Worm (Caenorhabditis elegans) whole organism, mixed stage, embryonic: ENCODE results near the gene mpz-5.

Experiments
- M03D4.4 ChIP-seq: sonication (generic microtip); optimal IDR thresholded peaks from 2 replicates; lab custom pipeline; 2017; ENCODE audit warnings: mild to moderate bottlenecking, missing genetic modification characterization, missing compliant biosample characterization
- bed-3 ChIP-seq: fragments of 200-800 bp; sonication (Bioruptor generic); optimal IDR thresholded peaks from 3 replicates; lab custom pipeline; 2018; ENCODE audit warnings: mild to moderate bottlenecking, missing genetic modification characterization, moderate library complexity, missing compliant biosample characterization
- blmp-1 ChIP-seq: fragments of 150-350 bp; optimal IDR thresholded peaks from 2 replicates; lab custom pipeline; 2014; ENCODE audit warnings: missing biosample characterization, missing genetic modification characterization
- ceh-39 ChIP-seq: fragments of 150-350 bp; optimal IDR thresholded peaks from 2 replicates; lab custom pipeline; 2014; ENCODE audit warnings: missing biosample characterization, missing genetic modification characterization
- ceh-43 ChIP-seq: fragments of 200-800 bp; sonication (Bioruptor generic); optimal IDR thresholded peaks from 2 replicates; lab custom pipeline; 2018; ENCODE audit warnings: mild to moderate bottlenecking, missing genetic modification characterization, moderate library complexity, missing compliant biosample characterization
- ceh-83 ChIP-seq: fragments of 200-800 bp; sonication (Bioruptor generic); optimal IDR thresholded peaks from 2 replicates; lab custom pipeline; 2018; ENCODE audit warnings: mild to moderate bottlenecking, missing genetic modification characterization, missing compliant biosample characterization
- ces-1 ChIP-seq: fragments of 150-350 bp; optimal IDR thresholded peaks from 2 replicates; lab custom pipeline; 2014; ENCODE audit warnings: missing biosample characterization, missing genetic modification reagents, missing genetic modification characterization
- cnd-1 ChIP-seq: fragments of 200-800 bp; sonication (Bioruptor generic); optimal IDR thresholded peaks from 2 replicates; lab custom pipeline; 2018; ENCODE audit warnings: mild to moderate bottlenecking, missing genetic modification characterization, missing compliant biosample characterization
- drap-1 ChIP-seq: fragments of 200-800 bp; sonication (Bioruptor generic); optimal IDR thresholded peaks from 3 replicates; lab custom pipeline; 2018; ENCODE audit warnings: mild to moderate bottlenecking, missing genetic modification characterization, missing compliant biosample characterization
- elt-1 ChIP-seq: sonication (generic microtip); optimal IDR thresholded peaks from 2 replicates; lab custom pipeline; 2017; ENCODE audit warnings: missing genetic modification characterization, mild to moderate bottlenecking, missing compliant biosample characterization, antibody characterized with exemption, moderate library complexity, borderline replicate concordance; ENCODE audit not compliant: insufficient read depth
- flh-1 ChIP-seq: fragments of 200-800 bp; sonication (Bioruptor generic); optimal IDR thresholded peaks from 2 replicates; lab custom pipeline; 2018; ENCODE audit warnings: mild to moderate bottlenecking, missing genetic modification characterization, moderate library complexity, missing compliant biosample characterization
- ham-2 ChIP-seq: fragments of 200-800 bp; sonication (Bioruptor generic); optimal IDR thresholded peaks from 2 replicates; lab custom pipeline; 2018; ENCODE audit warnings: mild to moderate bottlenecking, missing genetic modification characterization, missing compliant biosample characterization
- hlh-1 ChIP-seq: fragments of 150-350 bp; optimal IDR thresholded peaks from 2 replicates; lab custom pipeline; 2014; ENCODE audit warnings: missing biosample characterization, missing genetic modification reagents, missing genetic modification characterization
- lin-13 ChIP-seq: fragments of 150-350 bp; optimal IDR thresholded peaks from 2 replicates; lab custom pipeline; 2014; ENCODE audit warnings: missing biosample characterization, missing genetic modification characterization
- lin-32 ChIP-seq: fragments of 200-800 bp; sonication (Bioruptor generic); optimal IDR thresholded peaks from 2 replicates; lab custom pipeline; 2018; ENCODE audit warnings: mild to moderate bottlenecking, missing genetic modification characterization, missing compliant biosample characterization
- lsy-2 ChIP-seq: fragments of 150-350 bp; optimal IDR thresholded peaks from 2 replicates; lab custom pipeline; 2014; ENCODE audit warnings: missing biosample characterization, missing genetic modification characterization
- mab-5 ChIP-seq: fragments of 150-350 bp; optimal IDR thresholded peaks from 2 replicates; lab custom pipeline; 2014; ENCODE audit warnings: missing biosample characterization, missing genetic modification characterization
- mep-1 ChIP-seq: fragments of 150-350 bp; optimal IDR thresholded peaks from 2 replicates; lab custom pipeline; 2017; ENCODE audit warnings: missing biosample characterization, missing genetic modification reagents, missing genetic modification characterization, inconsistent platforms
- nhr-12 ChIP-seq: fragments of 150-350 bp; optimal IDR thresholded peaks from 2 replicates; lab custom pipeline; 2014; ENCODE audit warnings: missing biosample characterization, missing genetic modification characterization
- nhr-2 ChIP-seq: fragments of 150-350 bp; optimal IDR thresholded peaks from 2 replicates; lab custom pipeline; 2014; ENCODE audit warnings: missing biosample characterization, missing genetic modification characterization
- nhr-237 ChIP-seq: fragments of 150-350 bp; optimal IDR thresholded peaks from 2 replicates; lab custom pipeline; 2014; ENCODE audit warnings: missing biosample characterization, missing genetic modification characterization
- nhr-28 ChIP-seq: fragments of 150-350 bp; optimal IDR thresholded peaks from 2 replicates; lab custom pipeline; 2014; ENCODE audit warnings: missing biosample characterization, missing genetic modification characterization
- nhr-76 ChIP-seq: sonication (generic microtip); optimal IDR thresholded peaks from 2 replicates; lab custom pipeline; 2017; ENCODE audit warnings: missing biosample characterization, missing genetic modification characterization
- pha-4 ChIP-seq: fragments of 150-350 bp; optimal IDR thresholded peaks from 2 replicates; lab custom pipeline; 2018; ENCODE audit warnings: missing biosample characterization, missing genetic modification reagents, missing genetic modification characterization
- sem-2 ChIP-seq: fragments of 200-800 bp; sonication (Bioruptor generic); optimal IDR thresholded peaks from 2 replicates; lab custom pipeline; 2018; ENCODE audit warnings: mild to moderate bottlenecking, missing genetic modification characterization, missing compliant biosample characterization
- snpc-4 ChIP-seq: fragments of 150-350 bp; optimal IDR thresholded peaks from 2 replicates; lab custom pipeline; 2014; ENCODE audit warnings: missing biosample characterization, missing genetic modification characterization
- sptf-1 ChIP-seq: sonication (generic microtip); optimal IDR thresholded peaks from 2 replicates; lab custom pipeline; 2017; ENCODE audit warnings: mild to moderate bottlenecking, missing genetic modification characterization, moderate library complexity, missing compliant biosample characterization
- tbx-8 ChIP-seq: fragments of 200-800 bp; sonication (Bioruptor generic); optimal IDR thresholded peaks from 2 replicates; lab custom pipeline; 2018; ENCODE audit warnings: mild to moderate bottlenecking, missing genetic modification characterization, moderate library complexity, missing compliant biosample characterization
- unc-120 ChIP-seq: sonication (generic microtip); optimal IDR thresholded peaks from 2 replicates; lab custom pipeline; 2017; ENCODE audit warnings: missing genetic modification characterization, missing compliant biosample characterization; ENCODE audit not compliant: poor library complexity, severe bottlenecking
- unc-39 ChIP-seq: fragments of 150-350 bp; optimal IDR thresholded peaks from 2 replicates; lab custom pipeline; 2014; ENCODE audit warnings: missing biosample characterization, missing genetic modification characterization
- unc-62 ChIP-seq: fragments of 150-350 bp; optimal IDR thresholded peaks from 2 replicates; lab custom pipeline; 2014; ENCODE audit warnings: missing biosample characterization, missing genetic modification reagents, missing genetic modification characterization
- zip-8 ChIP-seq: fragments of 150-350 bp; optimal IDR thresholded peaks from 2 replicates; lab custom pipeline; 2014; ENCODE audit warnings: missing biosample characterization, missing genetic modification characterization
- ztf-11 ChIP-seq: fragments of 150-350 bp; optimal IDR thresholded peaks from 2 replicates; lab custom pipeline; 2014; ENCODE audit warnings: missing biosample characterization, missing genetic modification characterization

Gene mpz-5

DNA sequence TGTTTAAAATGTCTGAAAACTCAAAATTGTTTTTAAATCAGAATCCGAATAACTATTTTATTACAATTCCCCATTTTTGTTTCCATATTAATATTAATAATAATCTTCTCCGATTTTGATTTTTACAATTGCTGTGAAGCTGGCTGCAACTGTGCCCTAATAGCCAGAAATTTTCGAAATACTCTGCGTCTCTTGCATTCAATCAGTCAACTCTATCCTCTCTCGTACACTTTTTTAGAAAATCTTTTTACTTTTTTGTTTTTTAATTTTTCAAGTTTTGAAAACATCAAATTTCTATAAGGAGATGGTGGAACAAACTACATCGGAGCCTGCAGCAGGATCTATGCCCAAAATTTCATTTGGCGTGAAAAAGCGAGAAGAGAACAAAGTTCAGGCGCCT, 15.8 kb downstream of the mpz-5 start, which contains the start of gene gkow-1:
gkow-1 (plus strand) TSS at position 301 of the 400 bp plus-strand sequence.
- TF ChIP-seq ces-1 (GFP tag; lab: Kevin White, UChicago) = peak; percentile 35
- no peak for TF ChIP-seq elt-1 (tag; lab: Kevin White, UChicago)
- no peak for TF ChIP-seq drap-1 (GFP tag; lab: Kevin White, UChicago)
- TF ChIP-seq pha-4 (tag; lab: Kevin White, UChicago) = no peak

DNA sequence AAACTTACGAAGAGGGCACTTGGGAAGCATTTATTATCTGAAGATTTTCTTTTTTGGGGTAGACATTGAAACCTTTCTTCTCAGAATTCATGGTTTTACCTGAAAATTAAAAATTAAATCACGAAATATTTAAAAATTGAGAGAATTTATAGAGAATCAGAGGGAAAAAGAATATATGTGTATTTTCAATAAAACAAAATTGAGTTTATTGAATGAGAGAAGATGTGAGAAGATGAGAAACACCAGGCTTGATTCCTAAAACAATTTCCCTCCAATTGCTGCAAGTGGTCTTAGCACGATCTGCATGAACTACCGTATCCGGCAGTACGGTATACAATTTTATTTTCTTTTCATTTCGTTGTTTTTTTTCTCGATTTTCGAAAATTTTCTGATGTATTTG, 16.6 kb downstream of the mpz-5 start, which contains the start of gene R11A8.1:
R11A8.1 (minus strand) TSS at position 101 of the 400 bp plus-strand sequence.
- TF ChIP-seq nhr-237 (no peak), ces-1 (GFP tag; lab: Kevin White, UChicago) (no peak)

DNA sequence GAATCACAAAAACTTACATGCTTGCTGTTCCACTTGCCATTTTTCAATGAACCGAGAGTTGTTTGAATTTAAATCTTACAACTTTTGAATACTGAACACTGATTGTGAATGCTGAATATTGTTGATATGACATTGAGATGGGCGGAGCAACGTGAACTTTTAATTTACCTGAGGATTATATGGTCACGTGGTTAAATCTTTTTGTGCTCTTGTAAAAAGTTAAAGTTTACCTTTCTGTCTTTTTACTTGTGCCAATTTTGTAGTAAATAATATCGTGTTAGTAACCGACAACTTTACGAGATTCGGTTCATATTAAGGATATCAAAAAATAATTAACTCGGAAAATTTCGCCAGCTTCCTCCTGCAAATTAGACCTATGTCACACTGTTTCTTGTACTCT, 21.4 kb downstream of the mpz-5 start, which contains the start of gene Y43C5B.2:
Y43C5B.2 (minus strand) TSS at position 101 of the 400 bp plus-strand sequence.
- TF ChIP-seq zip-8 (tag; lab: Kevin White, UChicago) (no peak), pha-4 (tag; lab: Kevin White, UChicago) (no peak)

ce11 chrIV:10349871-10350640, 23.6 kb downstream of the mpz-5 start, which contains the start of the genes unc-43 and Y43C5B.3:
TSS of gene unc-43 (minus strand) at chrIV:10350217.
TSS of gene Y43C5B.3 (plus strand) at chrIV:10350590.
- no peak for TF ChIP-seq sem-2
- TF ChIP-seq nhr-2 (tag; lab: Kevin White, UChicago) = no peak
- TF ChIP-seq mab-5 (tag; lab: Kevin White, UChicago) = no peak
- TF ChIP-seq ceh-43 = no peak
- TF ChIP-seq unc-120 (tag; lab: Kevin White, UChicago) = no peak
- TF ChIP-seq cnd-1 (tag; lab: Kevin White, UChicago) = no peak
- no peak for TF ChIP-seq ces-1 (GFP tag; lab: Kevin White, UChicago)
- TF ChIP-seq zip-8 (tag; lab: Kevin White, UChicago) = no peak
- no peak for TF ChIP-seq lsy-2 (tag; lab: Kevin White, UChicago)
- TF ChIP-seq bed-3 = no peak
- no peak for TF ChIP-seq ceh-83 (GFP tag; lab: Kevin White, UChicago)
- TF ChIP-seq lin-32 (GFP tag; lab: Kevin White, UChicago) = no peak
- no peak for TF ChIP-seq nhr-76
- no peak for TF ChIP-seq snpc-4 (tag; lab: Kevin White, UChicago)
- TF ChIP-seq mep-1 (tag; lab: Kevin White, UChicago) = no peak
- TF ChIP-seq unc-39 (tag; lab: Kevin White, UChicago) = no peak
- no peak for TF ChIP-seq elt-1 (tag; lab: Kevin White, UChicago)
- no peak for TF ChIP-seq drap-1 (GFP tag; lab: Kevin White, UChicago)

- TF ChIP-seq ces-1 (GFP tag; lab: Kevin White, UChicago) (peak; percentile 74), nhr-2 (tag; lab: Kevin White, UChicago) (no peak)
Measured at ce11 chrIV:10347528-10347927, 26.1 kb downstream of the mpz-5 start.

ce11 chrIV:10346948-10347347, 26.7 kb downstream of the mpz-5 start:
- TF ChIP-seq nhr-12 (tag; lab: Kevin White, UChicago) = no peak
- TF ChIP-seq, all 35 proteins: peak for 0

ce11 chrIV:10345990-10346389, 27.6 kb downstream of the mpz-5 start:
- TF ChIP-seq lsy-2 (tag; lab: Kevin White, UChicago) (peak; percentile 23), nhr-12 (tag; lab: Kevin White, UChicago) (no peak), sptf-1 (peak; percentile 4), snpc-4 (tag; lab: Kevin White, UChicago) (no peak), bed-3 (no peak), nhr-2 (tag; lab: Kevin White, UChicago) (no peak), ztf-11 (tag; lab: Kevin White, UChicago) (no peak), unc-62 (peak; percentile 66), ham-2 (no peak), pha-4 (tag; lab: Kevin White, UChicago) (peak; percentile 15), cnd-1 (tag; lab: Kevin White, UChicago) (no peak), flh-1 (no peak), mab-5 (tag; lab: Kevin White, UChicago) (no peak), tbx-8 (no peak), ceh-39 (no peak), lin-32 (GFP tag; lab: Kevin White, UChicago) (no peak), nhr-28 (tag; lab: Kevin White, UChicago) (no peak), ceh-83 (GFP tag; lab: Kevin White, UChicago) (no peak), nhr-76 (no peak), ceh-43 (no peak), mep-1 (tag; lab: Kevin White, UChicago) (peak; percentile 51), hlh-1 (tag; lab: Kevin White, UChicago) (peak; percentile 29), ces-1 (GFP tag; lab: Kevin White, UChicago) (peak; percentile 47), nhr-237 (peak; percentile 46), M03D4.4 (tag; lab: Kevin White, UChicago) (no peak), unc-39 (tag; lab: Kevin White, UChicago) (no peak), lin-13 (no peak), unc-120 (tag; lab: Kevin White, UChicago) (peak; percentile 69), blmp-1 (tag; lab: Kevin White, UChicago) (no peak)
